Worm (Caenorhabditis elegans) whole organism, midembryonic: ENCODE results near the gene vrk-1.

Source experiments
- flt-1 ChIP-seq: fragments of 200-800 bp; sonication (Bioruptor generic); IDR thresholded peaks from 2 replicates; pipeline ENCODE4 v1.3.6; 2022; ENCODE audit warnings: missing genetic modification characterization, missing compliant biosample characterization
- klf-2 ChIP-seq: fragments of 200-800 bp; sonication (Bioruptor generic); conservative IDR thresholded peaks from 2 replicates; pipeline ENCODE4 v1.3.6; 2022; ENCODE audit warnings: missing genetic modification reagents, missing genetic modification characterization, missing compliant biosample characterization

DNA sequence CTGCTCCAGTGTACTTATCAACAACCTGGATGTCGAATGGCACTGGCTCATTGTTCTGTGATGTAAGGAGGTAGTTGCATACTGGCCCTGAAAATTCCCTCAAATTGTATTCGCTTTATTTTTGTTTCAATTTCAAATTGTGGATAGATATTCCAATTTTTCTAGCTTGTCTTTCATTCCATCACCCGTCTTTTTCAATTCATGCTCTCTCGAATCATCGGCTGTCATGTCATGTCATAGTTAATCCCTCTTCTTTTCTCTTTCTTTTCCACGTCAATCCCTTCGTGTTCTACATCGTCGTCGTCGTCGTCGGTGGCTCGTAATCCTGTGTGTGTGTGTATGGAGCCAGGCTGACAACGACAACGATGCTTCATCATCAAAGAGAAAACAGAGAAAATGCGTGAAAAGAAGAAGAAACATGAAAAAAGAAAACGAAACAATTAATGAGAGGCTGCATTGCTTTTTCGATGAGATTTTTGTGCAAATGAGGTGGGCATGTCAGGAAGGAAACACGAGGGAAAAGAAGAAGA lies 33.9 kb downstream of the vrk-1 start:
- TF ChIP-seq flt-1 (GFP tag; lab: Robert Waterston, UW) (no peak), klf-2 (GFP tag; lab: Robert Waterston, UW) (no peak)
